Fruit fly (Drosophila melanogaster): ENCODE results near the gene CG15747.

- TF ChIP-seq Sin3A (optimal IDR thresholded peaks at IDR 0.05) (no peak), insv (optimal IDR thresholded peaks at IDR 0.05) (no peak), psq (optimal IDR thresholded peaks at IDR 0.05) (no peak)
Measured at dm6 chrX:13322405-13322804, 15.7 kb upstream of the CG15747 start.

All from Kc167 (cell line).